Worm (Caenorhabditis elegans): ENCODE results near the gene Y44A6D.6.

DNA sequence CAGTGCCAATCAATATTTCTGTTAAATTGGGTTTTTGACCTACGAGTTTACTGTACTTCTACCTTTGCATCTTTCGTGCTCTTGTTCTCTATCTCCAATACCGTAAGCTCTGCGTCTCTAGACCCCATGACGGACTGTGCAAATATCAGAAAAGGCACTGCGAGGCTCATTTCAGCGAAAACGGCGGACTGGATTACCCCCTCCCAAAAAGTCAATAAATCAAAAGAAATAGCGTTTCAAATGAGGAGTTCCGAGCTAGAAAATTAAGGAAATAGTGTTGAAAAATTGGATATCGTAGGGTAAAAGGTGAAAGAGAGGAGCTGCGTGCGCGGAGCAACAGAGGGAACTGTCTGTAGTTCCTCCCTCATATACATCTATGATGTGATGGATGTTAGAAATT lies 45.4 kb upstream of the Y44A6D.6 start:
- no peak for TF ChIP-seq unc-62 (GFP tag; optimal IDR thresholded peaks at IDR 0.05)
- no peak for TF ChIP-seq madf-10 (tag; optimal IDR thresholded peaks at IDR 0.05)
- no peak for TF ChIP-seq nfya-1 (tag; optimal IDR thresholded peaks at IDR 0.05; ENCODE audit: borderline replicate concordance, insufficient read depth)

Measured in whole organism, young adult.